Fruit fly (Drosophila melanogaster): Measurements from ENCODE around the gene CG12692.

CG12692 gene

DNA sequence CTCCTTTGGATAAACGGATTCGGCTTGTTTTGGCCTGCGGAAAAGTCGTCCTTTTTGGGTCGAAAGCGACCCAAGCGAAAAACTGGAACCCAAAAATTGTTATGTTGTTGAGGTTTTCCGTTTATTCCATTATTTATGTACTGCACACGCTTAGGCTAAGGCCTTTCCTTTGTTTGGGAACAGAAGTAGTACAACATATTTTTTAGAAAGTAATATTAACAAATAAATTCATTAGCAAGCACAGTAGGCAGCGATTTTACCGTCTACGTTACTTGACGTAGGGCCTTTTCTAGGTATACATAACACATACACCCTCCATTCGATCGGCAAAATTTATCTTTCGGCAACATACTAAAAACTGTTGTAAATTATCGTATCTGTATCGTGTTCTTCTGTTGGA lies 33.7 kb downstream of the CG12692 start, which contains the start of gene CG15572:
CG15572 (plus strand) TSS at position 301 of the 400 bp plus-strand sequence.
- TF ChIP-seq CG14860 (GFP tag; IDR thresholded peaks at IDR 0.05; ENCODE audit: partially characterized antibody) (no peak), CG8944 (GFP tag; optimal IDR thresholded peaks at IDR 0.05) (no peak), unc-4 (GFP tag; IDR thresholded peaks at IDR 0.05; ENCODE audit: partially characterized antibody) (no peak), tio (GFP tag; optimal IDR thresholded peaks at IDR 0.05) (no peak)

- no peak for TF ChIP-seq CG9876 (GFP tag; optimal IDR thresholded peaks at IDR 0.05)
- no peak for TF ChIP-seq dan (GFP tag; IDR thresholded peaks at IDR 0.05)
- no peak for TF ChIP-seq CG10462 (GFP tag; optimal IDR thresholded peaks at IDR 0.05)
- TF ChIP-seq Med (GFP tag): peak; percentile 26
- TF ChIP-seq ftz-f1 (GFP tag; optimal IDR thresholded peaks at IDR 0.05): no peak
- no peak for TF ChIP-seq CG11723 (GFP tag; optimal IDR thresholded peaks at IDR 0.05)
These were observed 36.3 kb downstream of the CG12692 start, which contains the start of gene CG12691 for dm6 chrX:4265797-4266196. CG12691 (plus strand) TSS chrX:4266097.

DNA sequence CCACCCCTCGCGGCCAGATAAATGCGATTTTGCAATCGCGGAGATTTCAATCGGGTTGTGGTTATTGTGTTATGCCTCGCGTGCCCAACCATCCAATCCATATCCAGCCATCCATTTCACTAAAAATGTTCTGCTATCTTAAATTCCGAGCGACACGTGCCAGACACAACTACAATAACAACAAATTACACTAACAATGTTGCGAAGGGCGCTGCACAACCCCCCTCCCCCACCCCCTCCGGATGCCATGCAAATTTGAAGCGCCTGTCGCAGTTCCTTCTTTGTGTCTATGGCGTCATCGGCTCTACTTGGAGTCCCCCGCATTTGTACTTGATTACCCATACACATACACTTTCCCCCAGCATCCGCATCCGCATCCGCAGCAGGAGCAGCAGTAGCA lies 36.8 kb downstream of the CG12692 start:
- TF ChIP-seq Hey (tag; optimal IDR thresholded peaks at IDR 0.05): peak; percentile 92
- TF ChIP-seq abd-A (tag; optimal IDR thresholded peaks at IDR 0.05): peak; percentile 23
- peak; percentile 56 for TF ChIP-seq Med (GFP tag)
- TF ChIP-seq CG10267 (tag; optimal IDR thresholded peaks at IDR 0.05): no peak
- TF ChIP-seq Fer3 (tag; optimal IDR thresholded peaks at IDR 0.05): no peak

- TF ChIP-seq CG18011 (GFP tag; optimal IDR thresholded peaks at IDR 0.05) (no peak), CG11504 (tag; optimal IDR thresholded peaks at IDR 0.05) (peak; percentile 22), Sox102F (GFP tag; optimal IDR thresholded peaks at IDR 0.05) (peak; percentile 19), CG1603 (tag; optimal IDR thresholded peaks at IDR 0.05) (peak; percentile 34), slp2 (GFP tag; optimal IDR thresholded peaks at IDR 0.05) (no peak), unpg (GFP tag; optimal IDR thresholded peaks at IDR 0.05) (peak; percentile 12), Drgx (GFP tag; IDR thresholded peaks at IDR 0.05) (peak; percentile 70; the same call in 1 of the 2 replicates), CG2678 (tag; optimal IDR thresholded peaks at IDR 0.05) (peak; percentile 5), Ptx1 (GFP tag; IDR thresholded peaks at IDR 0.05) (0 out of 2 replicates have a peak, but pooled peaks have one; percentile 23), amos (GFP tag; IDR thresholded peaks at IDR 0.05; ENCODE audit: partially characterized antibody) (no peak), Atf6 (GFP tag; IDR thresholded peaks at IDR 0.05) (no peak), caup (GFP tag; optimal IDR thresholded peaks at IDR 0.05; ENCODE audit: severe bottlenecking) (no peak), emc (GFP tag; optimal IDR thresholded peaks at IDR 0.05) (no peak), wek (GFP tag; optimal IDR thresholded peaks at IDR 0.05) (no peak), exex (tag; optimal IDR thresholded peaks at IDR 0.05) (no peak), row (GFP tag; IDR thresholded peaks at IDR 0.05) (peak; percentile 37), dmrt99B (tag; optimal IDR thresholded peaks at IDR 0.05) (peak; percentile 38), Med (GFP tag) (peak; percentile 61), CG30431 (GFP tag; optimal IDR thresholded peaks at IDR 0.05) (no peak), CG18599 (GFP tag; optimal IDR thresholded peaks at IDR 0.05) (peak; percentile 8), Stat92E (GFP tag; optimal IDR thresholded peaks at IDR 0.05) (no peak), CrebB (tag; optimal IDR thresholded peaks at IDR 0.05) (no peak), ham (GFP tag; IDR thresholded peaks at IDR 0.05) (no peak), sens (GFP tag) (peak; percentile 60), CG7839 (tag; optimal IDR thresholded peaks at IDR 0.05) (peak; percentile 4), CG15514 (GFP tag; optimal IDR thresholded peaks at IDR 0.05) (no peak), CG7556 (GFP tag; optimal IDR thresholded peaks at IDR 0.05) (no peak), CG15011 (GFP tag; optimal IDR thresholded peaks at IDR 0.05) (no peak), CG8290 (GFP tag; optimal IDR thresholded peaks at IDR 0.05) (no peak), CG8290 (tag; optimal IDR thresholded peaks at IDR 0.05) (peak in 1 of 2 experiments; percentile 25), tna (GFP tag; IDR thresholded peaks at IDR 0.05; ENCODE audit: partially characterized antibody) (no peak), CG5245 (GFP tag; optimal IDR thresholded peaks at IDR 0.05) (no peak)
These were observed 37.8 kb downstream of the CG12692 start for dm6 chrX:4264319-4264718.
